Worm (Caenorhabditis elegans) whole organism, midembryonic: ENCODE measurements around the gene ZK795.3.

ENCODE experiments used
- flt-1 ChIP-seq: fragments of 200-800 bp; sonication (Bioruptor generic); IDR thresholded peaks from 2 replicates; pipeline ENCODE4 v1.3.6; 2022; ENCODE audit warnings: missing genetic modification characterization, missing compliant biosample characterization
- ref-1 ChIP-seq: fragments of 200-800 bp; sonication (Bioruptor generic); conservative IDR thresholded peaks from 2 replicates; pipeline ENCODE4 v1.3.6; 2022; ENCODE audit warnings: missing genetic modification reagents, missing genetic modification characterization, missing compliant biosample characterization
- ztf-23 ChIP-seq: fragments of 200-800 bp; sonication (Bioruptor generic); IDR thresholded peaks from 2 replicates; pipeline ENCODE4 v1.3.6; 2022; ENCODE audit warnings: missing genetic modification reagents, missing genetic modification characterization, missing compliant biosample characterization
- ztf-29 ChIP-seq: fragments of 200-800 bp; sonication (Bioruptor generic); IDR thresholded peaks from 2 replicates; pipeline ENCODE4 v1.3.6; 2022; ENCODE audit warnings: missing genetic modification reagents, missing genetic modification characterization, missing compliant biosample characterization

DNA sequence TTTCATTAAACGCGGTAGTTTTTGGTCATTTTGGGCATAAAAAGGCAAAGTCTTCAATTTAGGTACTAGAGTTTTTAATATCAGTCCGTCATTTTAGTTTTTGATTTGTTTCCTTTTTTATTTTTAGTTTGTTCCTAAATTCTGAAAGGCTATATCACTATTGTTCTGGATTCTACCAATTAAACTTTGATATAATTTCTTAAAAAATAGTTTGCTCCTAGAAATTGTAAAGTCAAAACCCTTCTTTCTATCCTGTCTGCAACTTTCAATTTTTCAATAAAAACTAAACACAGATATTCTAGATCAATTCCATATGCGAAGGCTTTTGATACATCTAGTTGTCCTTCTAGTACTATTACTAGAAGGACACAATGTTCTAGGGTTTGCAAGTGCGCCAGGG is 13.9 kb downstream of the ZK795.3 start, which contains the start of gene K08E7.5:
- no peak for TF ChIP-seq flt-1
- no peak for TF ChIP-seq ztf-23 (GFP tag; lab: Robert Waterston, UW)
- no peak for TF ChIP-seq ref-1
- TF ChIP-seq ztf-29 (GFP tag; lab: Robert Waterston, UW) = no peak
